Fruit fly (Drosophila melanogaster): ENCODE measurements around the gene vers.

The vers gene

DNA sequence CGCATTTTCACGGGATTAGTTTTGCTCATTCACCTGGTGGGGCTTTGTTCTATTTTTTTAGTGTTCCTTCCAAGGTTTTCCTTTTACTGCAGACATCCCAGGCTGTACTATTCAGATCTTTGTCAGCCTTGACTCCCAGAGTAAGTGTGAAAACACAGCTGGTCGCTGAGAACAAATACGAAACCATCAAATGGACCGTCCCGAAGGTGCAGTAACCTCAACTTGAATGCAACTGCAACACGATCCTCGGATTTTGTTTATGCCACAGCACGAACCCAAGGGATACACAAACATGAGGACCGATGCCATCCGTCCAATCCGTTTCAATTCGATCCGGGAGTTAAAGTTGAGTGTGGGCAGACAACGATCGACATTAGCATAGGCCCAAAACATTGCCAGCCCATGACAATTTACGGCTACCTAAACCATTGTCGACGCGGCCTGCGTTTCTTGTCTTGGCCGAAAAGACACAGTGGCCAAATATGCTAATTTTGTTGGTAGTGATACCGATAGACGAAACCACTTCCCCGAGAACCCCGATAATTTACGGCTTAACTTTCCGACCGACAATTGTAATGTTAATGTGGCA lies 32.7 kb upstream of the vers start:
- no peak for TF ChIP-seq CG17801 (GFP tag; optimal IDR thresholded peaks at IDR 0.05; ENCODE audit: partially characterized antibody)

DNA sequence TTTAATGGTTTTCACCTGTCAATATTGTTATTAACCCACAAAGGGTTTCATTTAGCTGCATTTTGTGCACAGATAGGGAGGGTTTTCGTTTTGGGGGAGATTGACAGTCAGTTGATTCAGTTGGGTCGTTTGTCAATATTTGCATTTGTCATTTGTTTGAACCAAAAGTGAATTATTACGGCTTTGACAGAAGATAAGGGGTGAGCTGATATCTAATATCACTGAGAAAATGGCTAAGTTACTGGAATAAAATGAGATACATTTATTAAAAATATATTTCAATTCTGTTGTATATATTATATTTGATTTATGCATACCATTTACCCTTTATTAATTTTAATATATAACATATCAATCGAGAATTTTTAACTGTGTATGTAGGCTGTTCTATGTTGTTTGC lies 32.0 kb upstream of the vers start:
- no peak for TF ChIP-seq CG17801 (GFP tag; optimal IDR thresholded peaks at IDR 0.05; ENCODE audit: partially characterized antibody)

dm6 chr3L:12084969-12085690 lies 30.8 kb upstream of the vers start:
- peak; percentile 14 for TF ChIP-seq CG17801 (GFP tag; optimal IDR thresholded peaks at IDR 0.05; ENCODE audit: partially characterized antibody)

- TF ChIP-seq CG17801 (GFP tag; optimal IDR thresholded peaks at IDR 0.05; ENCODE audit: partially characterized antibody) = no peak
Observed at dm6 chr3L:12085691-12086078, 30.2 kb upstream of the vers start.

DNA sequence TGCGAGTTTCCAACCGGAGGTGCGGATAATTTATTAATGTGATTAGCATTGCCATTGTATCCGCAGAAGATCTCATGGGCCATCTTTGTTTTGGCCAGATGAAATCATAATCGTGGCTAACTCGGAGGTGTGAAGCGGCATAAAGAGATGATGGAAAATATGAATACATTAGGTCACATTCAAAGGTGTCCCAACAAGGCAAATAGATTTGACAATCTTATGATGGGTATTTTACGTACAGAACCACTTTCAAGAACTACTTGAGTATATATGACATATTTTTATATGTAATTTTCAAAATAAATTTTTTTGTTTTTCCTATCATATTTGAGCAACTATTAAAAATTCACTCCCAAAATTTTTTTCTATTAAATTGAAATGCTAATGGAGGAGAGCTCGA lies 27.6 kb upstream of the vers start, which contains the start of gene CG17154:
Gene CG17154 (plus strand): TSS at position 301 of the 400 bp plus-strand sequence.
- no peak for TF ChIP-seq CG17801 (GFP tag; optimal IDR thresholded peaks at IDR 0.05; ENCODE audit: partially characterized antibody)

DNA sequence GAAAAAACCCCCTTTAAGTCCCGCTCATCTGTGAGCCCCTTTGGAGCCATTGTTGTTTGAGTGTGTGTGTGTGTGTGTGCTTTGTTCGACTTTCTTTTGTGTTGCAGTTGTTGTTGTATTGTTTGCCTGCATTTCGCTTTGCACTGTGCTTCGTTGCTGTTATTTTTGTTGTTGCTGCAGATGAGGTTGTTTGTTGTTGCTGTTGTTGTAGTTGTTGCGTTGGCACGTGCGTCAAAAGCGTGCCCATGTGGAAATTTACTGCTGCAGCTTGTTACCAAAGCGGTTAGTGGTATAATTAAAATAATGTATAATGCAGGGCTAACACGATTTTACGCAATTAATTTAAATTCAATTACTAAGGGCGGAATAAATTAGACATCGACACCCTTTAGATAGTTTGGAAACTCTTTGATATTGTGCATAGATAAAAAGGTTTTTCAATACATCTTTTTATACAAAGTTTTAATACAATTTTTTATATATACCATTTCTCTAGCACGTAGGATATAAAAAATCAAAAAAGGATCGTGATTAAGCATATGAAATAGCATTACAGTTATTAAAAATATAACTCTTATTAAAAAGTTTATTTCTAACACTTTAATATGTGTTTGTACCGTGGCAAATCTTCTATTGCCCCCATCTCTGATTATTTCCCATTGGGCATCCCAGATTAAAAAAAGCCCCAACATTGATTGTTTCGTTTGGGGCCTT lies 25.6 kb upstream of the vers start:
- TF ChIP-seq CG17801 (GFP tag; optimal IDR thresholded peaks at IDR 0.05; ENCODE audit: partially characterized antibody) = no peak

DNA sequence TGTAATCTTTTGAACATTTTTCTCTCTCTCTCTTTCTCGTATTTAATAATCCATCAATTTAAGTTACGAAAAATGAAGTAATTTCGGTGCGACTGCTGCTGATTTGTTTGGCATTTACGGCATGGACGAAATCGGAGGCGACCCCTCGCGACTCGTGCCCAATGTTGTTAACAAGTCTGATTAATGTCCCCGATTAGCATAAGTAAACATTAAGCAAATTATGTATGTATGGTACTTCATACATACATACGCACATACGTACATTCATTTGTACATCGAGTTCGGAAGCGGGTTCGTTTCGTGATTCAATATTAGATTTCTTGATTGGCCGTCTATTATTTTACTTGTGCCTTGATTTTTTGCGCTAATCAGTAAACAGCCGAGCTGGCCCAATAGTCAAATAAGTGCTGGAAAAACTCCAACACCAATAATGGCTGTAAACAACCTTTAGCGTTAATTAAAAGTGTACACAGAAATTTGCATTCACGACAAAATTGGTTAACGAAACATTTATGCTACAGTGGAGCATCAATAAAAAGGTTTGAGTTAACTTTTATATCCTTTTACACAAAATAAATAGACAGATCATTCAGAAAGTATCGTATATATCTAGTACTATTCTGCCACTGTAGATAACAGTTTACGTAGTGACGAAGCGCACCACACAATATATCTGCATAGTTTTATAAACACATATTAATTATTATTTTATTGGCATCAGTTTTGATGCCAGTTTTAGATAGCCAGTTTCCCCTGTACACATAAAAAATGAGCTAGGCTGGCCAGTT lies 24.8 kb upstream of the vers start:
- TF ChIP-seq CG17801 (GFP tag; optimal IDR thresholded peaks at IDR 0.05; ENCODE audit: partially characterized antibody) = peak; percentile 76

- no peak for TF ChIP-seq CG17801 (GFP tag; optimal IDR thresholded peaks at IDR 0.05; ENCODE audit: partially characterized antibody)
Observed at dm6 chr3L:12092860-12093359, 23.0 kb upstream of the vers start.

- TF ChIP-seq CG17801 (GFP tag; optimal IDR thresholded peaks at IDR 0.05; ENCODE audit: partially characterized antibody) = no peak
Observed at dm6 chr3L:12095960-12096359, 19.9 kb upstream of the vers start.

DNA sequence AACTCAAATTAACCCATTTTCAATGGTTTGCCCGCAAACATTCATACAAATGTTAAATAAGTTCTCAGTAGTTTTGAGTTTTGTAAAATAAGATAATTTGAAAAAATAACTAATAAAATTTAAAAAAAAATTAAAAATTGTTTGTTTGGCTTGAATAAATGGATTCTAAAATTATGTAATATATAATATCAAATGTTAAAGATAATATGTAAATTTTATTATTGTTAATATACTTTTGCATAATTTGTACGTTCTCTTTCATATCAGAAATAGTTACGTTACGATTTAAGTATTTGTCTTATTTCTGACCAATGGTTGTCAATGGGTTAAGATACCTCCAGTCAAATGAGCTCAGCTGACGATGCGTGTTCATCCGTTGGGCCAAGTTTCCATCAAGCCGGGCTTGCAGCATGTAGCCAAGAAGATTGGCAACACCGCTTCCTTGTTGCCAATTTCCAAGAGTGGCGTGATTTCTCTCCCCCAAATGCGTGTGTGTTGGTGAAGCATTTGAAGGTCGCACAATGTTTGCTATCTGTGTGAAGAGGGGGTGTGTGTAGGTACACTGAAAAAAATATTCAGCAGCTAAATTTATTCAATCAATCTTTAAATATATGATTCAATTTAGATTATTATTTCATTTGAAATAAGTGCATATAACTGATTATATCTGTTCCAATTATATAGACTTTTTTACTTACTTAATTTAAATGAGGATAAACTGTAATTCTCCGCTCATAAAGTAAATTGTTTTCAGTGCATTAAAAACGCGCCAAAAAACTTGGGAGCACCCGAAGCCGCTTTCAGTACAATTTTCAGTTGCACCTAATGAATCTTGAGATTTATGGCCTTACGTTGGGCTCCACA lies 18.9 kb upstream of the vers start:
- TF ChIP-seq CG17801 (GFP tag; optimal IDR thresholded peaks at IDR 0.05; ENCODE audit: partially characterized antibody) = no peak

DNA sequence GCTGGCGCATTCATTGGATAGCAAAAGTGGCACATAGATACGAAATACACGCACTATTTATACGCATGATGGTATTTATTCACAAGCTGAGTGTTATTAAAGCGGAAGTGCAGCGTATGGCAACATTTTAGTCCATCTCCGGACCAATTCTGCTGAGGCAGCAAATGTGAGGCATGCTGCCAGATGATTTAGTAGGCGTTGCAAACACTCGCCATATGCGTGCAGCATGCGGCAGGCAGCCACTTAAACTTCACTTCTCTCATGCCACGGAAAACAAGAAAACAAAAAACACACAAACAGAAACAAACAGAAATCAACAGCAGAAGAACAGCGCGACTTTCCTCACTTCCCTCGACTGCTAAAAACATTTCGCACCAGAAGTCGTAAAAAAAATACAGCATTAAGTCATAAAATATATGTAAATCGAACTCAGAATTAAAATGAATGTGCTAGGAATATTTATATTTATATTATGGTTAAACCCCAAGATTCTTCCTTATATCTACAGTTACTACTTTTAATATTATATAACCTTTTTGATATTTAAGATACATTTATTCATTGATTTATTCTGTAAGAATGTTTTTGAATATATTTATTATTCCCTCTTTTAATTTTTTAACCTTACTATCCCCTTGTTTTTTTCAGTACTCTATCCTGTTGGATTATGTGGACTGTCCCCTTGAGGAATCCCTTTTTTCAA lies 16.4 kb upstream of the vers start:
- no peak for TF ChIP-seq CG17801 (GFP tag; optimal IDR thresholded peaks at IDR 0.05; ENCODE audit: partially characterized antibody)

dm6 chr3L:12101924-12102383 lies 13.9 kb upstream of the vers start:
- TF ChIP-seq CG17801 (GFP tag; optimal IDR thresholded peaks at IDR 0.05; ENCODE audit: partially characterized antibody) = no peak

- TF ChIP-seq CG17801 (GFP tag; optimal IDR thresholded peaks at IDR 0.05; ENCODE audit: partially characterized antibody) = no peak
Observed at dm6 chr3L:12107378-12107777, 8.5 kb upstream of the vers start.

All from ovary, adult (tissue).